Fruit fly (Drosophila melanogaster) whole organism, prepupa: Measurements from ENCODE around the gene Mipp1.

Experiments
- Blimp-1 ChIP-seq: fragments of 200-800 bp; sonication (Bioruptor generic); optimal IDR thresholded peaks from 3 replicates; lab custom pipeline; 2017; ENCODE audit warnings: missing biosample characterization, missing genetic modification characterization, mild to moderate bottlenecking, moderate library complexity, missing genetic modification reagents
- CG10631 ChIP-seq: fragments of 200-800 bp; sonication (Bioruptor generic); optimal IDR thresholded peaks from 2 replicates; lab custom pipeline; 2016; ENCODE audit warnings: missing biosample characterization, missing genetic modification characterization
- CG10669 ChIP-seq: fragments of 200-800 bp; sonication (Bioruptor generic); optimal IDR thresholded peaks from 3 replicates; lab custom pipeline; 2018; ENCODE audit warnings: missing biosample characterization, mild to moderate bottlenecking, missing genetic modification characterization, moderate library complexity
- CG11762 ChIP-seq: fragments of 200-800 bp; sonication (Bioruptor generic); optimal IDR thresholded peaks from 3 replicates; lab custom pipeline; 2016; ENCODE audit warnings: missing biosample characterization, missing genetic modification characterization; ENCODE audit not compliant: insufficient read depth
- CG11902 ChIP-seq: fragments of 200-800 bp; sonication (Bioruptor generic); optimal IDR thresholded peaks from 3 replicates; lab custom pipeline; 2016; ENCODE audit warnings: missing biosample characterization, missing genetic modification characterization
- CG15336 ChIP-seq: fragments of 200-800 bp; sonication (Bioruptor generic); IDR thresholded peaks from 2 replicates; pipeline ENCODE4 v1.3.6; 2022; ENCODE audit warnings: missing biosample characterization, missing genetic modification characterization
- CG1621 ChIP-seq: fragments of 200-800 bp; sonication (Bioruptor generic); optimal IDR thresholded peaks from 3 replicates; lab custom pipeline; 2018; ENCODE audit warnings: missing biosample characterization, mild to moderate bottlenecking, missing genetic modification characterization
- CG16779 ChIP-seq: fragments of 200-800 bp; sonication (Bioruptor generic); optimal IDR thresholded peaks from 3 replicates; lab custom pipeline; 2017; ENCODE audit warnings: missing biosample characterization, mild to moderate bottlenecking, missing genetic modification characterization
- CG3032 ChIP-seq: fragments of 200-800 bp; optimal IDR thresholded peaks from 2 replicates; lab custom pipeline; 2019; ENCODE audit warnings: missing biosample characterization, mild to moderate bottlenecking, missing genetic modification characterization, moderate library complexity
- CG32006 ChIP-seq: fragments of 200-800 bp; sonication (Bioruptor generic); optimal IDR thresholded peaks from 3 replicates; lab custom pipeline; 2017; ENCODE audit warnings: missing biosample characterization, mild to moderate bottlenecking, missing genetic modification characterization
- CG34406 ChIP-seq: fragments of 200-800 bp; sonication (Bioruptor generic); optimal IDR thresholded peaks from 3 replicates; lab custom pipeline; 2016; ENCODE audit warnings: missing biosample characterization, missing genetic modification characterization
- CG3919 ChIP-seq: fragments of 200-800 bp; sonication (Bioruptor generic); optimal IDR thresholded peaks from 3 replicates; lab custom pipeline; 2016; ENCODE audit warnings: missing biosample characterization, missing genetic modification characterization
- CG4318 ChIP-seq: fragments of 200-800 bp; sonication (Bioruptor generic); optimal IDR thresholded peaks from 3 replicates; lab custom pipeline; 2017; ENCODE audit warnings: missing biosample characterization, mild to moderate bottlenecking, missing genetic modification characterization
- CG6163 ChIP-seq: fragments of 200-800 bp; sonication (Bioruptor generic); IDR thresholded peaks from 3 replicates; pipeline ENCODE4 v1.3.6; 2022; ENCODE audit warnings: missing biosample characterization, missing genetic modification characterization
- CG6276 ChIP-seq: fragments of 200-800 bp; sonication (Bioruptor generic); optimal IDR thresholded peaks from 2 replicates; lab custom pipeline; 2017; ENCODE audit warnings: missing biosample characterization, mild to moderate bottlenecking, missing genetic modification characterization
- CG6792 ChIP-seq: fragments of 200-800 bp; sonication (Bioruptor generic); optimal IDR thresholded peaks from 3 replicates; lab custom pipeline; 2016; ENCODE audit warnings: missing biosample characterization, missing genetic modification characterization
- CG6808 ChIP-seq: fragments of 200-800 bp; sonication (Bioruptor generic); optimal IDR thresholded peaks from 3 replicates; lab custom pipeline; 2017; ENCODE audit warnings: missing biosample characterization, missing genetic modification characterization, mild to moderate bottlenecking, moderate library complexity, missing genetic modification reagents
- CG6854 ChIP-seq: fragments of 200-800 bp; sonication (Bioruptor generic); optimal IDR thresholded peaks from 2 replicates; lab custom pipeline; 2017; ENCODE audit warnings: missing biosample characterization, mild to moderate bottlenecking, missing genetic modification characterization
- CG7368 ChIP-seq: fragments of 200-800 bp; sonication (Bioruptor generic); optimal IDR thresholded peaks from 3 replicates; lab custom pipeline; 2016; ENCODE audit warnings: missing biosample characterization, missing genetic modification characterization
- CG8319 ChIP-seq: fragments of 200-800 bp; sonication (Bioruptor generic); optimal IDR thresholded peaks from 3 replicates; lab custom pipeline; 2016; ENCODE audit warnings: missing biosample characterization, missing genetic modification characterization
- CG8632 ChIP-seq: fragments of 200-800 bp; sonication (Bioruptor generic); optimal IDR thresholded peaks from 3 replicates; lab custom pipeline; 2016; ENCODE audit warnings: missing biosample characterization, missing genetic modification characterization
- Eip78C ChIP-seq: fragments of 200-800 bp; sonication (Bioruptor generic); peaks from one replicate; lab custom pipeline; 2016; ENCODE audit warnings: missing biosample characterization, missing genetic modification characterization
- Eip93F ChIP-seq: fragments of 200-800 bp; sonication (Bioruptor generic); optimal IDR thresholded peaks from 2 replicates; lab custom pipeline; 2016; ENCODE audit warnings: missing biosample characterization, mild to moderate bottlenecking, missing genetic modification characterization
- Ets21C ChIP-seq: fragments of 200-800 bp; sonication (Bioruptor generic); optimal IDR thresholded peaks from 3 replicates; lab custom pipeline; 2016; ENCODE audit warnings: missing biosample characterization, missing genetic modification characterization
- Ets96B ChIP-seq: fragments of 200-800 bp; optimal IDR thresholded peaks from 2 replicates; lab custom pipeline; 2019; ENCODE audit warnings: missing biosample characterization, mild to moderate bottlenecking, missing genetic modification characterization, moderate library complexity
- Gug ChIP-seq: fragments of 200-800 bp; sonication (Bioruptor generic); IDR thresholded peaks from 2 replicates; pipeline ENCODE4 v1.3.6; 2022; ENCODE audit warnings: missing biosample characterization, missing genetic modification characterization
- Hr38 ChIP-seq: sonication (Bioruptor generic); optimal IDR thresholded peaks from 2 replicates; lab custom pipeline; 2016; ENCODE audit warnings: missing biosample characterization, missing genetic modification characterization
- Hr39 ChIP-seq: fragments of 200-800 bp; sonication (Bioruptor generic); optimal IDR thresholded peaks from 2 replicates; lab custom pipeline; 2016; ENCODE audit warnings: missing biosample characterization, missing genetic modification characterization
- Hr4 ChIP-seq: fragments of 200-800 bp; sonication (Bioruptor generic); optimal IDR thresholded peaks from 3 replicates; lab custom pipeline; 2016; ENCODE audit warnings: missing biosample characterization, missing genetic modification characterization
- Lpt ChIP-seq: fragments of 200-800 bp; sonication (Bioruptor generic); optimal IDR thresholded peaks from 3 replicates; lab custom pipeline; 2016; ENCODE audit warnings: missing biosample characterization, missing genetic modification characterization
- Met ChIP-seq: fragments of 200-800 bp; sonication (Bioruptor generic); optimal IDR thresholded peaks from 3 replicates; lab custom pipeline; 2016; ENCODE audit warnings: missing biosample characterization, missing genetic modification characterization
- Sox102F ChIP-seq: fragments of 200-800 bp; sonication (Bioruptor generic); optimal IDR thresholded peaks from 2 replicates; lab custom pipeline; 2016; ENCODE audit warnings: missing biosample characterization, mild to moderate bottlenecking, missing genetic modification characterization
- Sox15 ChIP-seq: fragments of 200-800 bp; sonication (Bioruptor generic); optimal IDR thresholded peaks from 3 replicates; lab custom pipeline; 2016; ENCODE audit warnings: missing biosample characterization, missing genetic modification characterization
- achi ChIP-seq: fragments of 200-800 bp; sonication (Bioruptor generic); optimal IDR thresholded peaks from 3 replicates; lab custom pipeline; 2016; ENCODE audit warnings: missing biosample characterization, missing genetic modification characterization
- cyc ChIP-seq: fragments of 200-800 bp; sonication (Bioruptor generic); optimal IDR thresholded peaks from 3 replicates; lab custom pipeline; 2016; ENCODE audit warnings: missing biosample characterization, missing genetic modification characterization
- dac ChIP-seq: fragments of 200-800 bp; sonication (Bioruptor generic); optimal IDR thresholded peaks from 2 replicates; lab custom pipeline; 2017; ENCODE audit warnings: missing biosample characterization, mild to moderate bottlenecking, missing genetic modification characterization
- dsx ChIP-seq: fragments of 200-800 bp; optimal IDR thresholded peaks from 3 replicates; lab custom pipeline; 2019; ENCODE audit warnings: missing biosample characterization, mild to moderate bottlenecking, missing genetic modification characterization, moderate library complexity; ENCODE audit not compliant: poor library complexity, severe bottlenecking
- eg ChIP-seq: fragments of 200-800 bp; sonication (Bioruptor generic); IDR thresholded peaks from 3 replicates; pipeline ENCODE4 v1.3.6; 2022; ENCODE audit warnings: missing biosample characterization, missing genetic modification characterization
- esn ChIP-seq: fragments of 200-800 bp; sonication (Bioruptor generic); optimal IDR thresholded peaks from 2 replicates; lab custom pipeline; 2016; ENCODE audit warnings: missing biosample characterization, mild to moderate bottlenecking, missing genetic modification characterization, moderate library complexity
- fd59A ChIP-seq: fragments of 200-800 bp; sonication (Bioruptor generic); optimal IDR thresholded peaks from 2 replicates; lab custom pipeline; 2017; ENCODE audit warnings: missing biosample characterization, mild to moderate bottlenecking, missing genetic modification characterization, missing genetic modification reagents
- fd85E ChIP-seq: fragments of 200-800 bp; sonication (Bioruptor generic); optimal IDR thresholded peaks from 3 replicates; lab custom pipeline; 2016; ENCODE audit warnings: missing biosample characterization, missing genetic modification characterization
- lz ChIP-seq: fragments of 200-800 bp; sonication (Bioruptor generic); optimal IDR thresholded peaks from 3 replicates; lab custom pipeline; 2016; ENCODE audit warnings: missing biosample characterization, missing genetic modification characterization
- pdm3 ChIP-seq: fragments of 200-800 bp; sonication (Bioruptor generic); optimal IDR thresholded peaks from 3 replicates; lab custom pipeline; 2016; ENCODE audit warnings: missing biosample characterization, missing genetic modification characterization
- salr ChIP-seq, 2 experiments: fragments of 200-800 bp; sonication (Bioruptor generic); optimal IDR thresholded peaks; 3 replicates each; lab custom pipeline; 2016 to 2018; ENCODE audit warnings: missing biosample characterization in 2 of 2, missing genetic modification characterization in 2 of 2, mild to moderate bottlenecking in 1 of 2
- ss ChIP-seq, 2 experiments: fragments of 200-800 bp; sonication (Bioruptor generic); optimal IDR thresholded peaks; 2 replicates in 1 of 2; 3 replicates in 1 of 2; lab custom pipeline; 2017 to 2018; ENCODE audit warnings: mild to moderate bottlenecking in 2 of 2, missing biosample characterization in 2 of 2, missing genetic modification characterization in 2 of 2, moderate library complexity in 1 of 2
- svp ChIP-seq: fragments of 200-800 bp; sonication (Bioruptor generic); peaks from one replicate; lab custom pipeline; 2016; ENCODE audit warnings: missing biosample characterization, missing genetic modification characterization
- topi ChIP-seq: fragments of 200-800 bp; sonication (Bioruptor generic); optimal IDR thresholded peaks from 3 replicates; lab custom pipeline; 2016; ENCODE audit warnings: missing biosample characterization, missing genetic modification characterization
- vri ChIP-seq: fragments of 200-800 bp; sonication (Bioruptor generic); optimal IDR thresholded peaks from 3 replicates; lab custom pipeline; 2016; ENCODE audit warnings: missing biosample characterization, mild to moderate bottlenecking, missing genetic modification characterization

The Mipp1 gene

DNA sequence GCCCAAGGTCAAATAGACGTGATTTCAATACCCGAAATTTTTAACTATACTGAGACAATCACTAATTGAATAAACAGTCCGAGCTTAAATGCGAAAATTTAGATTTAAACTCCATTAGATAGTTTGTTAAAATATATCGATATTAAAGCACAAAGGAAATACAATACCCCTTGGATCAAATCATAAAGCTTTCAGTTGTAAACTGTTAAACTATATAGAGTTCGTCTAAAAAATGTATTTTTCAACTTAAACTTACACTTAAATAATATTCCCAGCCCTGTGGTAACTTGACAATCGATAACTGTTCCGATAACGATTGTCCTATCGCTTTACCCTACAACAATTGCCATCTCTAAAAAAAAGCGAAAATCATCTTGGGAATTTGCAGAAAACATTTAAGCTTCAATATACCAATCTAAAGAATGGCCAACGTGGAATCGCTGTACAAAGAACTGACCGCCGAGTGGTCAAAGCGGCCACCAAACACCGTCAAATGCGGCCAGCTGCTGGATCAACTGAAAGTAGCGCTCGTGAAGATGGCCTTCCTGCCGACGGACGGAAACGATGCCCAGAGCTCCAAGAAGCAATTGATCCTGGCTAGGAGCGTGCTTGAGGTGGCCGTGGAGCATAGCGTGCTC is 9.7 kb upstream of the Mipp1 start, which contains the start of gene Rpn12 (continued):
- TF ChIP-seq CG6163 (GFP tag; lab: Robert Waterston, UW) (no peak), vri (GFP tag; lab: Kevin White, UChicago) (no peak), Eip78C (peak; percentile 80), CG6854 (GFP tag; lab: Kevin White, UChicago) (no peak), dsx (peak; percentile 3), pdm3 (GFP tag; lab: Kevin White, UChicago) (no peak), CG1621 (no peak), CG15336 (GFP tag; lab: Robert Waterston, UW) (0 out of 2 replicates have a peak, but pooled peaks have one; percentile 12)

DNA sequence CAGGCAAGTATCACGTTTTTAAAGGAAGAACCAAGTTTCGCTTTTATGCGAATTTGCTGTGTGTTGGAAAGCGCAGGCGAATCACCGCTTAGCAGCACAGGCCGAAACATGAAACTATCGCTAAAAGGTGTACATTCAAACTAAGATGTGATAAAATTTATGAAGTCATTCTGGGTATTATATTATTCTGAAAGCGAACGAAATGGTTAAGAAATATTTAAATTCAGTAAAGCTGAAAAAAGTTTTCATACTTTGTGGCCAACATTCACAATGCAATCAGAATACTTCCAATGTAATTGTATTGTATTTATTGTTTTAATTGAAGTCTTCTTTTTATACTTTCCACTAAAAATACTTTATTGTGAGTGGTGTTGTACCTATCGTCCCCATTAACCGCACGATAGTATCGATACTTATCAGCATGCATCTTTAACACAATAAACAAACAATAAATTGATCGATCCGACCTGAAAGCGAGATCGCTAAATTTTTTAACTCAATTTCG is 8.1 kb upstream of the Mipp1 start, which contains the start of gene Smn:
Smn (minus strand) TSS at position 347 of the 505 bp plus-strand sequence.
- TF ChIP-seq CG6808 (GFP tag; lab: Kevin White, UChicago) = peak; percentile 2
- TF ChIP-seq CG6276 (GFP tag; lab: Kevin White, UChicago) = no peak
- TF ChIP-seq cyc (GFP tag; lab: Kevin White, UChicago) = peak; percentile 71
- peak; percentile 79 for TF ChIP-seq esn (GFP tag; lab: Kevin White, UChicago)
- TF ChIP-seq Hr38 (GFP tag; lab: Kevin White, UChicago) = no peak
- TF ChIP-seq dsx = no peak
- TF ChIP-seq ss (GFP tag; optimal IDR thresholded peaks at IDR 0.05; lab: Kevin White, UChicago) = no peak
- no peak; the same call in 2 of the 3 replicates for TF ChIP-seq eg (GFP tag; lab: Robert Waterston, UW)
- peak; percentile 51 for TF ChIP-seq CG34406 (GFP tag; lab: Kevin White, UChicago)
- TF ChIP-seq Blimp-1 (GFP tag; lab: Kevin White, UChicago) = peak; percentile 36
- TF ChIP-seq CG8319 (GFP tag; lab: Kevin White, UChicago) = peak; percentile 38
- TF ChIP-seq Ets21C = peak; percentile 68
- TF ChIP-seq topi = peak; percentile 64
- peak; percentile 52 for TF ChIP-seq CG6792 (GFP tag; lab: Kevin White, UChicago)
- no peak for TF ChIP-seq fd85E (GFP tag; lab: Kevin White, UChicago)
- TF ChIP-seq dac = no peak
- peak; percentile 50 for TF ChIP-seq CG3032 (tag; lab: Kevin White, UChicago)
- no peak for TF ChIP-seq CG4318 (GFP tag; lab: Kevin White, UChicago)
- TF ChIP-seq Met (GFP tag; lab: Kevin White, UChicago) = peak; percentile 69
- peak; percentile 72 for TF ChIP-seq pdm3 (GFP tag; lab: Kevin White, UChicago)
- TF ChIP-seq Eip93F (GFP tag; lab: Kevin White, UChicago) = no peak
- peak; percentile 34 for TF ChIP-seq CG11762
- TF ChIP-seq Hr39 (GFP tag; lab: Kevin White, UChicago) = peak; percentile 69
- peak; percentile 40 for TF ChIP-seq Ets96B (tag; lab: Kevin White, UChicago)
- peak; percentile 32 for TF ChIP-seq fd59A (GFP tag; lab: Kevin White, UChicago)
- peak; percentile 38 for TF ChIP-seq Lpt (GFP tag; lab: Kevin White, UChicago)
- peak; percentile 57 for TF ChIP-seq achi (GFP tag; lab: Kevin White, UChicago)
- TF ChIP-seq CG32006 (GFP tag; lab: Kevin White, UChicago) = no peak
- peak; percentile 61 for TF ChIP-seq CG3919 (GFP tag; lab: Kevin White, UChicago)
- peak; percentile 55 for TF ChIP-seq CG8632 (GFP tag; lab: Kevin White, UChicago)
- TF ChIP-seq Gug = no peak
- TF ChIP-seq salr (GFP tag; optimal IDR thresholded peaks at IDR 0.05; lab: Kevin White, UChicago) = peak in 1 of 2 experiments; percentile 53
- TF ChIP-seq Eip78C = peak; percentile 87
- TF ChIP-seq CG10669 (GFP tag; lab: Kevin White, UChicago) = no peak
- peak; percentile 60 for TF ChIP-seq Hr4 (GFP tag; lab: Kevin White, UChicago)
- no peak for TF ChIP-seq svp (GFP tag; lab: Kevin White, UChicago)
- TF ChIP-seq Sox102F (GFP tag; lab: Kevin White, UChicago) = no peak
- peak; percentile 33 for TF ChIP-seq Sox15 (GFP tag; lab: Kevin White, UChicago)
- TF ChIP-seq lz (GFP tag; lab: Kevin White, UChicago) = peak; percentile 67
- TF ChIP-seq CG15336 (GFP tag; lab: Robert Waterston, UW) = no peak
- TF ChIP-seq CG10631 (GFP tag; lab: Kevin White, UChicago) = peak; percentile 62
- peak; percentile 51 for TF ChIP-seq CG7368 (GFP tag; lab: Kevin White, UChicago)
- peak; percentile 41 for TF ChIP-seq CG11902 (GFP tag; lab: Kevin White, UChicago)
- no peak for TF ChIP-seq CG16779
